Worm (Caenorhabditis elegans) whole organism, L3 larva: ENCODE measurements around the gene M163.9.

Experiments
- R02D3.7 ChIP-seq: fragments of 150-350 bp; optimal IDR thresholded peaks from 2 replicates; lab custom pipeline; 2014; ENCODE audit warnings: missing biosample characterization, missing genetic modification characterization
- aly-2 ChIP-seq: fragments of 150-350 bp; optimal IDR thresholded peaks from 2 replicates; lab custom pipeline; 2014; ENCODE audit warnings: missing biosample characterization, missing genetic modification characterization
- ceh-16 ChIP-seq: sonication (generic microtip); optimal IDR thresholded peaks from 2 replicates; lab custom pipeline; 2017; ENCODE audit warnings: missing biosample characterization, missing genetic modification characterization
- ceh-82 ChIP-seq: fragments of 150-350 bp; optimal IDR thresholded peaks from 2 replicates; lab custom pipeline; 2014; ENCODE audit warnings: missing biosample characterization, missing genetic modification characterization
- ceh-9 ChIP-seq: sonication (generic microtip); optimal IDR thresholded peaks from 2 replicates; lab custom pipeline; 2018; ENCODE audit warnings: missing biosample characterization, missing genetic modification characterization
- daf-12 ChIP-seq: fragments of 150-350 bp; optimal IDR thresholded peaks from 2 replicates; lab custom pipeline; 2014; ENCODE audit warnings: missing biosample characterization, missing genetic modification reagents, missing genetic modification characterization
- egl-27 ChIP-seq: sonication (generic microtip); optimal IDR thresholded peaks from 4 replicates; lab custom pipeline; 2017; ENCODE audit warnings: missing biosample characterization, missing genetic modification reagents, missing genetic modification characterization
- egl-5 ChIP-seq: fragments of 150-350 bp; optimal IDR thresholded peaks from 2 replicates; lab custom pipeline; 2017; ENCODE audit warnings: missing biosample characterization, missing genetic modification reagents, missing genetic modification characterization, inconsistent platforms
- elt-1 ChIP-seq: fragments of 150-350 bp; optimal IDR thresholded peaks from 2 replicates; lab custom pipeline; 2014; ENCODE audit warnings: missing biosample characterization, missing genetic modification characterization
- elt-2 ChIP-seq: sonication (generic microtip); optimal IDR thresholded peaks from 2 replicates; lab custom pipeline; 2016; ENCODE audit warnings: missing genetic modification reagents, mild to moderate bottlenecking, missing genetic modification characterization, missing compliant biosample characterization
- elt-3 ChIP-seq, 3 experiments: fragments of 150-350 bp in 1 of 3; sonication (generic microtip) in 2 of 3; optimal IDR thresholded peaks; 2 replicates in 2 of 3; 4 replicates in 1 of 3; lab custom pipeline; 2014 to 2017; ENCODE audit warnings: missing biosample characterization in 3 of 3, missing genetic modification characterization in 3 of 3
- eor-1 ChIP-seq, 2 experiments: fragments of 150-350 bp; optimal IDR thresholded peaks; 2 replicates each; lab custom pipeline; 2014 to 2018; ENCODE audit warnings: missing biosample characterization in 2 of 2, missing genetic modification characterization in 2 of 2
- fkh-10 ChIP-seq: sonication (generic microtip); optimal IDR thresholded peaks from 2 replicates; lab custom pipeline; 2017; ENCODE audit warnings: missing biosample characterization, missing genetic modification reagents, missing genetic modification characterization
- fkh-2 ChIP-seq: fragments of 150-350 bp; optimal IDR thresholded peaks from 2 replicates; lab custom pipeline; 2014; ENCODE audit warnings: missing biosample characterization, missing genetic modification reagents, missing genetic modification characterization
- fos-1 ChIP-seq: fragments of 150-350 bp; optimal IDR thresholded peaks from 2 replicates; lab custom pipeline; 2014; ENCODE audit warnings: missing biosample characterization, missing genetic modification characterization
- jun-1 ChIP-seq: fragments of 150-350 bp; optimal IDR thresholded peaks from 2 replicates; lab custom pipeline; 2014; ENCODE audit warnings: missing biosample characterization, missing genetic modification reagents, missing genetic modification characterization
- lin-15B ChIP-seq: fragments of 150-350 bp; optimal IDR thresholded peaks from 2 replicates; lab custom pipeline; 2014; ENCODE audit warnings: missing biosample characterization, missing genetic modification characterization
- lin-39 ChIP-seq: fragments of 150-350 bp; optimal IDR thresholded peaks from 2 replicates; lab custom pipeline; 2018; ENCODE audit warnings: missing biosample characterization, missing genetic modification reagents, missing genetic modification characterization
- lsy-12 ChIP-seq: sonication (generic microtip); optimal IDR thresholded peaks from 2 replicates; lab custom pipeline; 2016; ENCODE audit warnings: mild to moderate bottlenecking, missing genetic modification characterization, missing compliant biosample characterization
- mml-1 ChIP-seq: fragments of 150-350 bp; sonication (generic microtip); optimal IDR thresholded peaks from 3 replicates; lab custom pipeline; 2014; ENCODE audit warnings: missing biosample characterization, missing genetic modification characterization
- nhr-12 ChIP-seq: fragments of 150-350 bp; optimal IDR thresholded peaks from 2 replicates; lab custom pipeline; 2014; ENCODE audit warnings: missing biosample characterization, missing genetic modification characterization
- nhr-23 ChIP-seq: fragments of 150-350 bp; optimal IDR thresholded peaks from 2 replicates; lab custom pipeline; 2014; ENCODE audit warnings: missing biosample characterization, missing genetic modification reagents, missing genetic modification characterization
- nhr-237 ChIP-seq: fragments of 150-350 bp; optimal IDR thresholded peaks from 2 replicates; lab custom pipeline; 2014; ENCODE audit warnings: missing biosample characterization, missing genetic modification characterization
- nhr-28 ChIP-seq: fragments of 150-350 bp; optimal IDR thresholded peaks from 2 replicates; lab custom pipeline; 2014; ENCODE audit warnings: missing biosample characterization, missing genetic modification characterization
- nhr-43 ChIP-seq: sonication (generic microtip); optimal IDR thresholded peaks from 2 replicates; lab custom pipeline; 2016; ENCODE audit warnings: mild to moderate bottlenecking, missing genetic modification characterization, missing compliant biosample characterization; ENCODE audit not compliant: poor library complexity, severe bottlenecking
- nhr-67 ChIP-seq: fragments of 150-350 bp; optimal IDR thresholded peaks from 2 replicates; lab custom pipeline; 2014; ENCODE audit warnings: missing biosample characterization, missing genetic modification characterization
- nhr-76 ChIP-seq: fragments of 150-350 bp; sonication (generic microtip); optimal IDR thresholded peaks from 5 replicates; lab custom pipeline; 2014; ENCODE audit warnings: missing biosample characterization, missing genetic modification characterization
- nhr-77 ChIP-seq: fragments of 150-350 bp; optimal IDR thresholded peaks from 2 replicates; lab custom pipeline; 2014; ENCODE audit warnings: missing biosample characterization, missing genetic modification characterization
- pha-4 ChIP-seq: fragments of 150-350 bp; optimal IDR thresholded peaks from 2 replicates; lab custom pipeline; 2014; ENCODE audit warnings: missing biosample characterization, missing genetic modification reagents, missing genetic modification characterization
- pqm-1 ChIP-seq: fragments of 150-350 bp; optimal IDR thresholded peaks from 2 replicates; lab custom pipeline; 2017; ENCODE audit warnings: missing biosample characterization, missing genetic modification characterization, inconsistent platforms
- sea-2 ChIP-seq: fragments of 150-350 bp; sonication (generic microtip); optimal IDR thresholded peaks from 4 replicates; lab custom pipeline; 2014; ENCODE audit warnings: missing biosample characterization, missing genetic modification reagents, missing genetic modification characterization
- skn-1 ChIP-seq: fragments of 150-350 bp; optimal IDR thresholded peaks from 2 replicates; lab custom pipeline; 2014; ENCODE audit warnings: missing biosample characterization, missing genetic modification characterization
- snpc-4 ChIP-seq: fragments of 150-350 bp; optimal IDR thresholded peaks from 2 replicates; lab custom pipeline; 2014; ENCODE audit warnings: missing biosample characterization, missing genetic modification characterization
- tbx-2 ChIP-seq: sonication (generic microtip); optimal IDR thresholded peaks from 2 replicates; lab custom pipeline; 2016; ENCODE audit warnings: mild to moderate bottlenecking, missing genetic modification characterization, missing compliant biosample characterization
- unc-39 ChIP-seq: sonication (generic microtip); optimal IDR thresholded peaks from 4 replicates; lab custom pipeline; 2017; ENCODE audit warnings: missing biosample characterization, missing genetic modification characterization
- unc-62 ChIP-seq: fragments of 150-350 bp; sonication (generic microtip); optimal IDR thresholded peaks from 4 replicates; lab custom pipeline; 2014; ENCODE audit warnings: missing biosample characterization, missing genetic modification reagents, missing genetic modification characterization
- zag-1 ChIP-seq: fragments of 150-350 bp; optimal IDR thresholded peaks from 2 replicates; lab custom pipeline; 2014; ENCODE audit warnings: missing biosample characterization, missing genetic modification characterization
- ztf-11 ChIP-seq: fragments of 150-350 bp; optimal IDR thresholded peaks from 2 replicates; lab custom pipeline; 2014; ENCODE audit warnings: missing biosample characterization, missing genetic modification characterization
- ztf-4 ChIP-seq: fragments of 150-350 bp; optimal IDR thresholded peaks from 2 replicates; lab custom pipeline; 2014; ENCODE audit warnings: missing biosample characterization, missing genetic modification characterization

Gene M163.9

ce11 chrX:14469284-14469683 is at the start of gene M163.9:
M163.9 (plus strand) TSS chrX:14469584.
- no peak for TF ChIP-seq aly-2 (tag; lab: Kevin White, UChicago)
- no peak for TF ChIP-seq unc-39 (tag; lab: Kevin White, UChicago)
- no peak for TF ChIP-seq ceh-16 (tag; lab: Kevin White, UChicago)
- no peak for TF ChIP-seq ceh-82
- no peak for TF ChIP-seq egl-5 (tag; lab: Kevin White, UChicago)
- no peak for TF ChIP-seq snpc-4 (tag; lab: Kevin White, UChicago)
- TF ChIP-seq nhr-76, result no peak
- TF ChIP-seq ztf-4, result no peak
- TF ChIP-seq fkh-2 (tag; lab: Kevin White, UChicago), result no peak
- no peak for TF ChIP-seq nhr-43
- no peak for TF ChIP-seq R02D3.7 (tag; lab: Kevin White, UChicago)
- no peak for TF ChIP-seq mml-1 (tag; lab: Kevin White, UChicago)
- no peak for TF ChIP-seq elt-2 (tag; lab: Kevin White, UChicago)
- no peak for TF ChIP-seq daf-12
- TF ChIP-seq lin-15B (tag; lab: Kevin White, UChicago), result no peak
- no peak for TF ChIP-seq nhr-237 (tag; lab: Kevin White, UChicago)
- TF ChIP-seq, all 47 proteins: peak for 0

ce11 chrX:14421529-14421982 is 47.8 kb upstream of the M163.9 start, which contains the start of gene F23D12.2:
F23D12.2 (minus strand) TSS chrX:14421579.
- TF ChIP-seq eor-1 (tag; optimal IDR thresholded peaks at IDR 0.05; lab: Kevin White, UChicago) (no peak), lsy-12 (tag; lab: Kevin White, UChicago) (no peak), ztf-11 (tag; lab: Kevin White, UChicago) (no peak), nhr-23 (tag; lab: Kevin White, UChicago) (no peak), ceh-82 (no peak), sea-2 (GFP tag; lab: Kevin White, UChicago) (no peak), jun-1 (tag; lab: Kevin White, UChicago) (no peak), nhr-237 (tag; lab: Kevin White, UChicago) (no peak), pqm-1 (tag; lab: Kevin White, UChicago) (no peak)

ce11 chrX:14423105-14423504 is 46.3 kb upstream of the M163.9 start, which contains the start of gene fipr-3:
fipr-3 (plus strand) TSS chrX:14423405.
- no peak for TF ChIP-seq pqm-1 (tag; lab: Kevin White, UChicago)
- TF ChIP-seq nhr-77, result no peak
- TF ChIP-seq nhr-12 (tag; lab: Kevin White, UChicago), result no peak
- TF ChIP-seq aly-2 (tag; lab: Kevin White, UChicago), result no peak
- no peak for TF ChIP-seq lin-39
- no peak for TF ChIP-seq fos-1 (tag; lab: Kevin White, UChicago)
- TF ChIP-seq ceh-9, result no peak
- no peak for TF ChIP-seq nhr-67 (tag; lab: Kevin White, UChicago)
- no peak for TF ChIP-seq nhr-43
- TF ChIP-seq fkh-10, result no peak
- no peak for TF ChIP-seq ceh-82

ce11 chrX:14424186-14424585 is 45.2 kb upstream of the M163.9 start:
- no peak for TF ChIP-seq nhr-12 (tag; lab: Kevin White, UChicago)
- no peak for TF ChIP-seq tbx-2
- TF ChIP-seq jun-1 (tag; lab: Kevin White, UChicago), result no peak
- TF ChIP-seq elt-1 (tag; lab: Kevin White, UChicago), result no peak
- TF ChIP-seq unc-39 (tag; lab: Kevin White, UChicago), result no peak
- no peak for TF ChIP-seq pha-4 (tag; lab: Kevin White, UChicago)
- TF ChIP-seq lin-15B (tag; lab: Kevin White, UChicago), result no peak
- no peak for TF ChIP-seq pqm-1 (tag; lab: Kevin White, UChicago)
- TF ChIP-seq ceh-9, result no peak
- TF ChIP-seq fos-1 (tag; lab: Kevin White, UChicago), result no peak
- no peak for TF ChIP-seq nhr-77
- TF ChIP-seq elt-3 (tag; optimal IDR thresholded peaks at IDR 0.05; lab: Kevin White, UChicago), result no peak

- no peak for TF ChIP-seq mml-1 (tag; lab: Kevin White, UChicago)
- TF ChIP-seq aly-2 (tag; lab: Kevin White, UChicago), result no peak
- TF ChIP-seq lsy-12 (tag; lab: Kevin White, UChicago), result no peak
- TF ChIP-seq tbx-2, result no peak
- TF ChIP-seq fkh-10, result no peak
- no peak for TF ChIP-seq nhr-67 (tag; lab: Kevin White, UChicago)
- TF ChIP-seq ztf-4, result no peak
- no peak for TF ChIP-seq skn-1 (tag; lab: Kevin White, UChicago)
- no peak for TF ChIP-seq elt-3 (tag; optimal IDR thresholded peaks at IDR 0.05; lab: Kevin White, UChicago)
- no peak for TF ChIP-seq unc-62
- TF ChIP-seq lin-39, result no peak
- TF ChIP-seq ceh-9, result no peak
- TF ChIP-seq fos-1 (tag; lab: Kevin White, UChicago), result no peak
- no peak for TF ChIP-seq nhr-28 (tag; lab: Kevin White, UChicago)
- no peak for TF ChIP-seq elt-2 (tag; lab: Kevin White, UChicago)
- TF ChIP-seq egl-27 (tag; lab: Kevin White, UChicago), result no peak
- TF ChIP-seq zag-1 (tag; lab: Kevin White, UChicago), result no peak
- TF ChIP-seq jun-1 (tag; lab: Kevin White, UChicago), result no peak
- TF ChIP-seq ceh-16 (tag; lab: Kevin White, UChicago), result no peak
These were observed 44.7 kb upstream of the M163.9 start, which contains the start of gene F23D12.11 for ce11 chrX:14424673-14425072. F23D12.11 (minus strand) TSS chrX:14424751.
